Fruit fly (Drosophila melanogaster) whole organism, embryonic: Measurements from ENCODE around the gene Pex5.

Source experiments
- Asciz ChIP-seq: fragments of 200-800 bp; sonication (Bioruptor generic); optimal IDR thresholded peaks from 2 replicates; lab custom pipeline; 2017; ENCODE audit warnings: missing biosample characterization, mild to moderate bottlenecking, missing genetic modification characterization, missing genetic modification reagents
- Atf6 ChIP-seq: fragments of 200-800 bp; sonication (Bioruptor generic); IDR thresholded peaks from 2 replicates; pipeline ENCODE4 v1.3.6; 2022; ENCODE audit warnings: missing biosample characterization, missing genetic modification characterization
- B-H1 ChIP-seq: fragments of 200-800 bp; sonication (Bioruptor generic); IDR thresholded peaks from 3 replicates; pipeline ENCODE4 v1.3.6; 2022; ENCODE audit warnings: missing biosample characterization, missing genetic modification characterization
- Bgb ChIP-seq: fragments of 200-800 bp; sonication (Bioruptor generic); IDR thresholded peaks from 2 replicates; pipeline ENCODE4 v1.3.6; 2022; ENCODE audit warnings: missing biosample characterization, missing genetic modification characterization; ENCODE audit not compliant: partially characterized antibody
- Bteb2 ChIP-seq: fragments of 200-800 bp; sonication (Bioruptor generic); optimal IDR thresholded peaks from 2 replicates; lab custom pipeline; 2016; ENCODE audit warnings: missing biosample characterization, missing genetic modification characterization
- CG10654 ChIP-seq: fragments of 200-800 bp; sonication (Bioruptor generic); optimal IDR thresholded peaks from 2 replicates; lab custom pipeline; 2016; ENCODE audit warnings: missing biosample characterization, missing genetic modification characterization
- CG11247 ChIP-seq: fragments of 200-800 bp; sonication (Bioruptor generic); IDR thresholded peaks from 2 replicates; pipeline ENCODE4 v1.3.6; 2022; ENCODE audit warnings: missing biosample characterization, missing genetic modification characterization
- CG11504 ChIP-seq: fragments of 200-800 bp; sonication (Bioruptor generic); optimal IDR thresholded peaks from 3 replicates; lab custom pipeline; 2019; ENCODE audit warnings: missing biosample characterization, mild to moderate bottlenecking, missing genetic modification characterization, moderate library complexity
- CG11696 ChIP-seq: fragments of 200-800 bp; sonication (Bioruptor generic); IDR thresholded peaks from 2 replicates; pipeline ENCODE4 v1.3.6; 2022; ENCODE audit warnings: missing biosample characterization, missing genetic modification characterization
- CG12299 ChIP-seq: fragments of 200-800 bp; sonication (Bioruptor generic); optimal IDR thresholded peaks from 2 replicates; lab custom pipeline; 2018; ENCODE audit warnings: missing biosample characterization, mild to moderate bottlenecking, missing genetic modification characterization
- CG13287 ChIP-seq: fragments of 200-800 bp; sonication (Bioruptor generic); IDR thresholded peaks from 2 replicates; pipeline ENCODE4 v1.3.6; 2022; ENCODE audit warnings: missing biosample characterization, missing genetic modification characterization; ENCODE audit not compliant: partially characterized antibody
- CG13424 ChIP-seq: fragments of 200-800 bp; sonication (Bioruptor generic); optimal IDR thresholded peaks from 2 replicates; lab custom pipeline; 2019; ENCODE audit warnings: missing biosample characterization, mild to moderate bottlenecking, missing genetic modification characterization, moderate library complexity
- CG13624 ChIP-seq: fragments of 200-800 bp; sonication (Bioruptor generic); optimal IDR thresholded peaks from 2 replicates; lab custom pipeline; 2016; ENCODE audit warnings: missing biosample characterization, missing genetic modification characterization
- CG15601 ChIP-seq: fragments of 200-800 bp; sonication (Bioruptor generic); optimal IDR thresholded peaks from 3 replicates; lab custom pipeline; 2019; ENCODE audit warnings: missing biosample characterization, mild to moderate bottlenecking, missing genetic modification characterization, moderate library complexity
- CG16813 ChIP-seq: fragments of 200-800 bp; sonication (Bioruptor generic); IDR thresholded peaks from 3 replicates; pipeline ENCODE4 v1.3.6; 2022; ENCODE audit warnings: missing biosample characterization, missing genetic modification characterization; ENCODE audit not compliant: partially characterized antibody
- CG17361 ChIP-seq: fragments of 200-800 bp; sonication (Bioruptor generic); IDR thresholded peaks from 3 replicates; pipeline ENCODE4 v1.3.6; 2022; ENCODE audit warnings: missing biosample characterization, missing genetic modification characterization
- CG1792 ChIP-seq: fragments of 200-800 bp; sonication (Bioruptor generic); optimal IDR thresholded peaks from 2 replicates; lab custom pipeline; 2016; ENCODE audit warnings: missing biosample characterization, missing genetic modification characterization
- CG2120 ChIP-seq: fragments of 200-800 bp; sonication (Bioruptor generic); optimal IDR thresholded peaks from 3 replicates; lab custom pipeline; 2016; ENCODE audit warnings: missing biosample characterization, missing genetic modification characterization
- CG34422 ChIP-seq: fragments of 200-800 bp; sonication (Bioruptor generic); IDR thresholded peaks from 3 replicates; pipeline ENCODE4 v1.3.6; 2022; ENCODE audit warnings: missing biosample characterization, missing genetic modification characterization
- CG3847 ChIP-seq: fragments of 200-800 bp; sonication (Bioruptor generic); IDR thresholded peaks from 2 replicates; pipeline ENCODE4 v1.3.6; 2022; ENCODE audit warnings: missing biosample characterization, missing genetic modification characterization
- CG4424 ChIP-seq: fragments of 200-800 bp; sonication (Bioruptor generic); optimal IDR thresholded peaks from 3 replicates; lab custom pipeline; 2016; ENCODE audit warnings: missing biosample characterization, missing genetic modification characterization
- CG5953 ChIP-seq: fragments of 200-800 bp; sonication (Bioruptor generic); IDR thresholded peaks from 2 replicates; pipeline ENCODE4 v1.3.6; 2022; ENCODE audit warnings: missing biosample characterization, missing genetic modification characterization
- CG6854 ChIP-seq: fragments of 200-800 bp; sonication (Bioruptor generic); optimal IDR thresholded peaks from 3 replicates; lab custom pipeline; 2017; ENCODE audit warnings: missing biosample characterization, mild to moderate bottlenecking, missing genetic modification characterization
- CG7928 ChIP-seq: fragments of 200-800 bp; sonication (Bioruptor generic); optimal IDR thresholded peaks from 2 replicates; lab custom pipeline; 2017; ENCODE audit warnings: missing biosample characterization, mild to moderate bottlenecking, missing genetic modification characterization
- CrebB ChIP-seq: fragments of 200-800 bp; sonication (Bioruptor generic); optimal IDR thresholded peaks from 3 replicates; lab custom pipeline; 2018; ENCODE audit warnings: missing biosample characterization, mild to moderate bottlenecking, missing genetic modification characterization
- D ChIP-seq, 2 experiments: fragments of 200-800 bp in 1 of 2; fragments of >200 bp in 1 of 2; sonication (Bioruptor generic) in 1 of 2; optimal IDR thresholded peaks; 2 replicates in 1 of 2; 3 replicates in 1 of 2; lab custom pipeline; 2017; ENCODE audit warnings: mild to moderate bottlenecking in 1 of 2, missing biosample characterization in 1 of 2, missing genetic modification characterization in 1 of 2, missing genetic modification reagents in 1 of 2
- Dip3 ChIP-seq: fragments of 200-800 bp; sonication (Bioruptor generic); optimal IDR thresholded peaks from 3 replicates; lab custom pipeline; 2016; ENCODE audit warnings: missing biosample characterization, missing genetic modification characterization
- Doc3 ChIP-seq: fragments of 200-800 bp; sonication (Bioruptor generic); IDR thresholded peaks from 3 replicates; pipeline ENCODE4 v1.3.6; 2022; ENCODE audit warnings: missing biosample characterization, missing genetic modification characterization; ENCODE audit not compliant: partially characterized antibody
- ERR ChIP-seq: fragments of 200-800 bp; sonication (Bioruptor generic); optimal IDR thresholded peaks from 2 replicates; lab custom pipeline; 2016; ENCODE audit warnings: missing biosample characterization, missing genetic modification characterization
- MBD-R2 ChIP-seq: fragments of 200-800 bp; sonication (Bioruptor generic); IDR thresholded peaks from 2 replicates; pipeline ENCODE4 v1.3.6; 2022; ENCODE audit warnings: missing biosample characterization, missing genetic modification characterization
- Myb ChIP-seq: fragments of 200-800 bp; sonication (Bioruptor generic); optimal IDR thresholded peaks from 2 replicates; lab custom pipeline; 2016; ENCODE audit warnings: missing biosample characterization, missing genetic modification characterization
- Neu2 ChIP-seq: fragments of 200-800 bp; sonication (Bioruptor generic); optimal IDR thresholded peaks from 3 replicates; lab custom pipeline; 2016; ENCODE audit warnings: missing biosample characterization, missing genetic modification characterization, borderline replicate concordance
- dmrt11E ChIP-seq: fragments of 200-800 bp; sonication (Bioruptor generic); optimal IDR thresholded peaks from 3 replicates; lab custom pipeline; 2018; ENCODE audit warnings: missing biosample characterization, mild to moderate bottlenecking, missing genetic modification characterization, moderate library complexity
- en ChIP-seq: fragments of 200-800 bp; sonication (Bioruptor generic); optimal IDR thresholded peaks from 2 replicates; lab custom pipeline; 2016; ENCODE audit warnings: missing biosample characterization, missing genetic modification characterization
- gsb ChIP-seq: fragments of 200-800 bp; sonication (Bioruptor generic); IDR thresholded peaks from 2 replicates; pipeline ENCODE4 v1.3.6; 2022; ENCODE audit warnings: missing biosample characterization, missing genetic modification characterization
- gt ChIP-seq: fragments of 200-800 bp; sonication (Bioruptor generic); IDR thresholded peaks from 2 replicates; pipeline ENCODE4 v1.3.6; 2022; ENCODE audit warnings: missing biosample characterization, missing genetic modification characterization
- kah ChIP-seq: fragments of 200-800 bp; sonication (Bioruptor generic); optimal IDR thresholded peaks from 2 replicates; lab custom pipeline; 2018; ENCODE audit warnings: missing biosample characterization, mild to moderate bottlenecking, missing genetic modification characterization
- ken ChIP-seq: fragments of 200-800 bp; sonication (Bioruptor generic); IDR thresholded peaks from 3 replicates; pipeline ENCODE4 v1.3.6; 2022; ENCODE audit warnings: missing biosample characterization, missing genetic modification characterization
- klu ChIP-seq: fragments of 200-800 bp; sonication (Bioruptor generic); IDR thresholded peaks from 2 replicates; pipeline ENCODE4 v1.3.6; 2022; ENCODE audit warnings: missing biosample characterization, missing genetic modification characterization
- mirr ChIP-seq: fragments of 200-800 bp; sonication (Bioruptor generic); optimal IDR thresholded peaks from 3 replicates; lab custom pipeline; 2018; ENCODE audit warnings: missing biosample characterization, mild to moderate bottlenecking, missing genetic modification characterization
- nerfin-1 ChIP-seq: fragments of 200-800 bp; sonication (Bioruptor generic); optimal IDR thresholded peaks from 3 replicates; lab custom pipeline; 2019; ENCODE audit warnings: missing biosample characterization, mild to moderate bottlenecking, missing genetic modification characterization, moderate library complexity
- org-1 ChIP-seq: fragments of 200-800 bp; sonication (Bioruptor generic); optimal IDR thresholded peaks from 2 replicates; lab custom pipeline; 2017; ENCODE audit warnings: missing biosample characterization, missing genetic modification characterization
- pb ChIP-seq: fragments of 200-800 bp; sonication (Bioruptor generic); optimal IDR thresholded peaks from 3 replicates; lab custom pipeline; 2016; ENCODE audit warnings: missing biosample characterization, missing genetic modification characterization
- ro ChIP-seq: fragments of 200-800 bp; sonication (Bioruptor generic); IDR thresholded peaks from 2 replicates; pipeline ENCODE4 v1.3.6; 2022; ENCODE audit warnings: missing biosample characterization, missing genetic modification characterization
- run ChIP-seq: fragments of 200-800 bp; sonication (Bioruptor generic); optimal IDR thresholded peaks from 3 replicates; lab custom pipeline; 2018; ENCODE audit warnings: missing biosample characterization, mild to moderate bottlenecking, missing genetic modification characterization
- sr ChIP-seq: fragments of 200-800 bp; sonication (Bioruptor generic); IDR thresholded peaks from 3 replicates; pipeline ENCODE4 v1.3.6; 2022; ENCODE audit warnings: missing biosample characterization, missing genetic modification characterization
- unc-4 ChIP-seq: fragments of 200-800 bp; sonication (Bioruptor generic); IDR thresholded peaks from 2 replicates; pipeline ENCODE4 v1.3.6; 2022; ENCODE audit warnings: missing biosample characterization, missing genetic modification characterization; ENCODE audit not compliant: partially characterized antibody
- vfl ChIP-seq: fragments of 200-800 bp; sonication (Bioruptor generic); optimal IDR thresholded peaks from 2 replicates; lab custom pipeline; 2016; ENCODE audit warnings: missing biosample characterization, missing genetic modification characterization
- yki ChIP-seq: fragments of >200 bp; optimal IDR thresholded peaks from 3 replicates; lab custom pipeline; 2018

Pex5 gene

dm6 chrX:1830396-1831218 lies 38.3 kb downstream of the Pex5 start (continued):
- TF ChIP-seq B-H1 (peak; percentile 96), CG15601 (tag; lab: Kevin White, UChicago) (peak; percentile 91), CG11247 (GFP tag; lab: Robert Waterston, UW) (peak; percentile 97), unc-4 (GFP tag; lab: Robert Waterston, UW) (no peak), run (peak; percentile 92), CG17361 (peak; percentile 98), ro (GFP tag; lab: Robert Waterston, UW) (peak; percentile 92), CG16813 (GFP tag; lab: Robert Waterston, UW) (no peak), CG34422 (GFP tag; lab: Robert Waterston, UW) (peak; percentile 98), sr (GFP tag; lab: Robert Waterston, UW) (peak; percentile 93), yki (lab: Kevin White, UChicago) (no peak), CG13624 (GFP tag; lab: Kevin White, UChicago) (peak; percentile 95), Myb (peak; percentile 85), CG13287 (GFP tag; lab: Robert Waterston, UW) (peak; percentile 12; the same call in 1 of the 2 replicates), klu (GFP tag; lab: Robert Waterston, UW) (peak; percentile 88), CrebB (tag; lab: Kevin White, UChicago) (peak; percentile 96), ken (GFP tag; lab: Robert Waterston, UW) (peak; percentile 98), Bgb (peak; percentile 54), CG2120 (peak; percentile 98), org-1 (GFP tag; lab: Kevin White, UChicago) (peak; percentile 92), Dip3 (GFP tag; lab: Kevin White, UChicago) (peak; percentile 94), CG13424 (tag; lab: Kevin White, UChicago) (peak; percentile 94), Bteb2 (peak; percentile 95), kah (GFP tag; lab: Kevin White, UChicago) (peak; percentile 86), gt (GFP tag; lab: Robert Waterston, UW) (peak; percentile 89), CG11696 (GFP tag; lab: Robert Waterston, UW) (peak; percentile 93), Atf6 (GFP tag; lab: Robert Waterston, UW) (peak; percentile 94), CG5953 (GFP tag; lab: Robert Waterston, UW) (peak; percentile 97), ERR (peak; percentile 88), dmrt11E (peak; percentile 78), Asciz (GFP tag; lab: Kevin White, UChicago) (peak; percentile 90), CG12299 (tag; lab: Kevin White, UChicago) (peak; percentile 90), CG3847 (peak; percentile 96), CG10654 (GFP tag; lab: Kevin White, UChicago) (peak; percentile 91), CG11504 (tag; lab: Kevin White, UChicago) (peak; percentile 96), Doc3 (GFP tag; lab: Robert Waterston, UW) (no peak), Neu2 (GFP tag; lab: Kevin White, UChicago) (peak; percentile 57), nerfin-1 (tag; lab: Kevin White, UChicago) (peak; percentile 92), vfl (GFP tag; lab: Kevin White, UChicago) (peak; percentile 86), MBD-R2 (GFP tag; lab: Robert Waterston, UW) (peak; percentile 95), CG1792 (peak; percentile 89), mirr (GFP tag; lab: Kevin White, UChicago) (peak; percentile 84), CG6854 (peak; percentile 92), en (GFP tag; lab: Kevin White, UChicago) (peak; percentile 90), gsb (GFP tag; lab: Robert Waterston, UW) (peak; percentile 94), D (optimal IDR thresholded peaks at IDR 0.05; lab: Kevin White, UChicago) (no peak), D (GFP tag; optimal IDR thresholded peaks at IDR 0.05; lab: Kevin White, UChicago) (peak; percentile 93), CG7928 (peak; percentile 65), CG4424 (GFP tag; lab: Kevin White, UChicago) (peak; percentile 93), pb (GFP tag; lab: Kevin White, UChicago) (peak; percentile 86)
